Worm (Caenorhabditis elegans): Measurements from ENCODE around the gene Y45F3A.9.

- no peak for TF ChIP-seq snpc-4 (tag; optimal IDR thresholded peaks at IDR 0.05)
- TF ChIP-seq tbx-2 (tag; optimal IDR thresholded peaks at IDR 0.05): no peak
- no peak for TF ChIP-seq nhr-23 (tag; optimal IDR thresholded peaks at IDR 0.05)
- TF ChIP-seq ztf-11 (tag; optimal IDR thresholded peaks at IDR 0.05): no peak
- TF ChIP-seq nhr-43 (tag; optimal IDR thresholded peaks at IDR 0.05; ENCODE audit: poor library complexity, severe bottlenecking): no peak
- no peak for TF ChIP-seq nhr-11 (tag; optimal IDR thresholded peaks at IDR 0.05)
- no peak for TF ChIP-seq aly-2 (tag; optimal IDR thresholded peaks at IDR 0.05)
- TF ChIP-seq skn-1 (tag; optimal IDR thresholded peaks at IDR 0.05): no peak
- TF ChIP-seq daf-12 (tag; optimal IDR thresholded peaks at IDR 0.05): no peak
- TF ChIP-seq ceh-9 (tag; optimal IDR thresholded peaks at IDR 0.05): no peak
- TF ChIP-seq egl-27 (tag; optimal IDR thresholded peaks at IDR 0.05): no peak
These were observed 33.1 kb downstream of the Y45F3A.9 start, which contains the start of gene Y45F3A.1 for ce11 chrIII:10561904-10562303.

Data from whole organism, L3 larva.